Worm (Caenorhabditis elegans): ENCODE measurements around the gene W02C12.2.

Gene W02C12.2

DNA sequence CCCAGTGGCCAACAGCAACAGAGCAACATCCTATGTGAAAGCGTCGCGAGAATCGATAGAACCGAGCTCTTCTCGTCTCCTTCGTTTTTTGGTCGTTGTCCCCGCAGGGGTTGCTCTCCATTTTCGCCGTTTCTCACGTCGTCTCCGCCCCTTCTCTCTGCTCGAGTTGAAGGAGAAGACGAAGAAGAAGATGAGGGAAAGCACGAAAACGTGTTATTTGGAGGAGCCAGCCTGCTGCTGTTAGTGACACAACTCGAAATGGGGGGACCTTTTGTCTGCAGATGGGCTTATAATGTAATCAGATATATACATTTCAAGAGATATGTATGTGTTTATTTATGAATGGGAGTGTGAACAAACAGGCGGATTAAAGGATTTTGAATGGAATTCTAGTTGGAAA is at the start of gene W02C12.2:
Gene W02C12.2, minus strand, starts transcription at position 277 of the 400 bp plus-strand sequence.
- TF ChIP-seq B0310.2 (tag; optimal IDR thresholded peaks at IDR 0.05) (no peak), tbx-11 (GFP tag; IDR thresholded peaks at IDR 0.05) (no peak)

DNA sequence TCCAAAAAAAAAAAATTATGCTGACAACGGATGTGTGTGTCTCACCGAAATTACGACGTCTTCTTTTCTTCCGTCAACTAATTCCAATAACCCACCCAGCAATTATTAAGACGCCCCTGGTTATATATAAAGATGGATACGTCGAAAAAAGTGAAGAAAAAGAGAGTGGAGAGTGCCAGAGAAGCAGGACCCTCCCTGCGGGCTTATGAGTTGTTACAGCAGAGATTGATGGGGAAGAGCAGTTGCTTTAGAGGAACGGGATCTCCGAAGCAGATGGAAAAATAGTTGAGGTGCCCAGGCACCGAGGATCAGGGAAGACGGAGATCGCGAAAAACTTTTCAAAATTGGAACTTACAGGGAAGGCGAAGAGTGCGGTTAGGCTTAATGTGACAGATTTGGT is 47.5 kb upstream of the W02C12.2 start:
- TF ChIP-seq hmbx-1 (tag; optimal IDR thresholded peaks at IDR 0.05) (no peak), ceh-36 (tag; optimal IDR thresholded peaks at IDR 0.05) (no peak), hmg-4 (GFP tag; optimal IDR thresholded peaks at IDR 0.05) (no peak), tbx-37 (GFP tag; conservative IDR thresholded peaks at IDR 0.05) (no peak), sea-1 (GFP tag; conservative IDR thresholded peaks at IDR 0.05) (no peak), hnd-1 (tag; optimal IDR thresholded peaks at IDR 0.05) (no peak), F13C5.2 (tag; optimal IDR thresholded peaks at IDR 0.05) (no peak), ceh-13 (GFP tag; optimal IDR thresholded peaks at IDR 0.05) (no peak), scrt-1 (GFP tag; IDR thresholded peaks at IDR 0.05) (no peak), ama-1 (optimal IDR thresholded peaks at IDR 0.05) (no peak), B0310.2 (tag; optimal IDR thresholded peaks at IDR 0.05) (no peak), pes-1 (GFP tag; IDR thresholded peaks at IDR 0.05) (no peak), aly-1 (tag; optimal IDR thresholded peaks at IDR 0.05) (no peak)

DNA sequence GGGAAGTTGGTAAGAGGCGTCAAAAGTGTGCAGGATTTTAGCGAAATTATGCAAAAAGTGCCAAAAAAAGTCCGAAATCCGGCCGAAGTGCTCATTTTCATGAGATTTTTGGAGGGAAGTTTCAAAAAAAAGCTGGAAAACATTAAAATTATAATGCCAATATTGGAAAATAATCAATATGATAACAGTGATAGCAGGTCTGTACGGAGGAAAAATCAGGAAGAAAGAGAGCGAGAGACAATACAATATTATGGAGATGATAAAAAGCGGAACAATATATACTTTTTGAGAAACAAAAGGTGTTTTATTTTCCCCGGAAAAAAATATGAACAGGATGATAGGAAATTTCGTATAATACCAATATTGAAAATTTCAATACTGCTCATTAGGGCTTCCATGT is 45.6 kb upstream of the W02C12.2 start:
- TF ChIP-seq tbx-11 (GFP tag; IDR thresholded peaks at IDR 0.05) = no peak
- no peak for TF ChIP-seq F13C5.2 (tag; optimal IDR thresholded peaks at IDR 0.05)
- TF ChIP-seq flt-1 (GFP tag; IDR thresholded peaks at IDR 0.05) = no peak
- TF ChIP-seq hnd-1 (tag; optimal IDR thresholded peaks at IDR 0.05) = no peak
- no peak for TF ChIP-seq tra-4 (tag; optimal IDR thresholded peaks at IDR 0.05)

DNA sequence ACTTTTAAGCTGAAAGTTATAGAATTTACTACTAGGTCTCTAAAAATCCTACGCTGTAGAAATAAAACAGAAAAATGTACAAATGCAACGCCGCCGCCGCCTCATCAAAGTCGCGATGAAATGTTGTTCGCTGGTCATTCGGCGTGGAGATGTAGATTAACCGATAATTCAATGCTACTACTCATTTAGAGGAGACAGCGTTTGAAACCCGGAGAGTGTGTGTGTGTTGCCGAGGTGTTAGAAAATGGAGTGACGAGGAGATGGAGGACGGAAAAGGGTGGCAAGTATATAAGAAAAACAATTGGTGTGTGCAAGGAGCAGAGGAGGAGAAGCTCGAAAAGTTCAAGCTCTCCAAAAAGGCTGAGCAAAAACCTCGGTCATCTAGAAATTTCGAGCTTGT is 44.5 kb upstream of the W02C12.2 start:
- TF ChIP-seq pes-1 (GFP tag; IDR thresholded peaks at IDR 0.05) (no peak), tra-4 (tag; optimal IDR thresholded peaks at IDR 0.05) (no peak), aly-1 (tag; optimal IDR thresholded peaks at IDR 0.05) (no peak), flt-1 (GFP tag; IDR thresholded peaks at IDR 0.05) (no peak), hmg-4 (GFP tag; optimal IDR thresholded peaks at IDR 0.05) (no peak), hnd-1 (tag; optimal IDR thresholded peaks at IDR 0.05) (no peak), tbx-37 (GFP tag; conservative IDR thresholded peaks at IDR 0.05) (no peak)

DNA sequence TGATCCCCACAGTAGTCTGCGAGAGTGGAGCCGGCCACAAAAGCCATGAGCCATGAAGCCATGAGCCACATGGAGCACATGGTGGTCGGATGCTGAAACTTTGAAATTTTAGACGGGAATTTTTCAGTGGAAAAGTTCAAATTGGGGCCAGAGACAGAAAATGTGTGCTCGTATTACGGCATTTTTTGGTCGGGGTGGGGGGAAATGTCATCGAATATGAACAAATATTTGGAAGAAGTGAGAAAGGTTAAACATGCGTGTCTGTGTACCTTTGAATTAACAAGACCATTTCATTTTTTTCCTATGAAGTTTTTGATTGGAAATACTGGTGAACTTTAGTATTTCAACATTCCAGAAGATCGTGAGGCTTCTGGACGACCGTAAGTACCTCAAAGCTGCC is 43.8 kb upstream of the W02C12.2 start, which contains the start of gene wrt-5:
Gene wrt-5, minus strand, starts transcription at position 101 of the 400 bp plus-strand sequence.
- TF ChIP-seq tbx-37 (GFP tag; conservative IDR thresholded peaks at IDR 0.05) (no peak), ama-1 (optimal IDR thresholded peaks at IDR 0.05) (no peak), hnd-1 (tag; optimal IDR thresholded peaks at IDR 0.05) (no peak)

DNA sequence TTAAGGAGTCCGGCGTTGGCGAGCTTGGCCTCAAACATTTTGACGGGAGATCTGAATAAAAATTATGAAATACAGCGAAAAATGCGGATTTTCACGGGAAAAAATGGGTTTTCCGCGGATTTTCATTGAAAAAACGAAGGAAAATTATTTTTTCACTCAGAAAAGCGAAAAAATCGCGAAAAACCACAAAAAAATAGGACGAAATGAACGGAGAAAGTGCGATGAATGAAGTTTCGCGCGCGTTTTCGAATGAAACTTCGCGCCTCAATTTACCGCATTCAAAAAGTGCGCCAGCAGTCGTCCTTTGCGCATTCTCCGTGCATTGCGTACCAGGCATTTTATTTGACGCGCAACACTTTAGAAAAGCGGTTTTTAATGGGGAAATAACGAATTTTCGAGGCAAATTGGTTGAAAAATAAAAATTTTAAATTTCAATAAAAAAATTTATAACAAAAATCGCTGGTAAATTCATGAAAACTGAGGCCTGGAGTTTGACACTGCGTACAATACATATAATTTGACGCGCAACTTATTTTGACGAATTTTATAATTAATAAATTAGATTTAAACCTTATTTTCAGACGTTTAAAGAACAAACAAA is 41.7 kb upstream of the W02C12.2 start, which contains the start of gene pcn-1:
Gene pcn-1, minus strand, starts transcription at position 51 of the 601 bp plus-strand sequence.
- TF ChIP-seq hmg-4 (GFP tag; optimal IDR thresholded peaks at IDR 0.05) (peak; percentile 29), hnd-1 (tag; optimal IDR thresholded peaks at IDR 0.05) (no peak), ets-7 (tag; optimal IDR thresholded peaks at IDR 0.05) (no peak), pes-1 (GFP tag; IDR thresholded peaks at IDR 0.05) (0 out of 2 replicates have a peak, but pooled peaks have one; percentile 14), ama-1 (optimal IDR thresholded peaks at IDR 0.05) (no peak), F13C5.2 (tag; optimal IDR thresholded peaks at IDR 0.05) (peak; percentile 49)

DNA sequence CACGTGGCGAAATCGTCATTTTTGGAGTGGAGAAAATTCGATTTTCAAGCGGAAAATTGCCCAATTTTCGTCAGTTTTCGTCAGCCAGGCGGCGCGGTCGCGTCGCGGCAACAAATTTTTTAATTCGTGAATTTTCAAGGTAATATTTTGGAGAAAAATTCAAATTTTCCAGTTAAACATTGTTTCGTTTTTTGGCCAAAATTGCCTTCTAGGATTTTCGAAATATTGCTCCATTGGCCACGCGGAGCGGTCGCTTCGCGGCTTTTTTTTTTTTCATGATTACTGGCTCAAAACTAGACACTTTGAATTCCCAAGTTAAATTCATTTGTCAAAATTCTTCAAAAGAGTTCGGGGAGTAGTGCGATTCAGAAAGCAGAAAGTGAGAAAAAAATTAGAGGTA is 39.9 kb upstream of the W02C12.2 start:
- TF ChIP-seq ets-7 (tag; optimal IDR thresholded peaks at IDR 0.05) (no peak), tbx-37 (GFP tag; conservative IDR thresholded peaks at IDR 0.05) (no peak), ama-1 (optimal IDR thresholded peaks at IDR 0.05) (no peak), scrt-1 (GFP tag; IDR thresholded peaks at IDR 0.05) (no peak), hnd-1 (tag; optimal IDR thresholded peaks at IDR 0.05) (no peak), ceh-13 (GFP tag; optimal IDR thresholded peaks at IDR 0.05) (no peak), F13C5.2 (tag; optimal IDR thresholded peaks at IDR 0.05) (no peak), aly-1 (tag; optimal IDR thresholded peaks at IDR 0.05) (no peak), ceh-36 (tag; optimal IDR thresholded peaks at IDR 0.05) (no peak), tbx-11 (GFP tag; IDR thresholded peaks at IDR 0.05) (no peak), pes-1 (GFP tag; IDR thresholded peaks at IDR 0.05) (no peak), hmg-4 (GFP tag; optimal IDR thresholded peaks at IDR 0.05) (no peak), B0310.2 (tag; optimal IDR thresholded peaks at IDR 0.05) (no peak)

DNA sequence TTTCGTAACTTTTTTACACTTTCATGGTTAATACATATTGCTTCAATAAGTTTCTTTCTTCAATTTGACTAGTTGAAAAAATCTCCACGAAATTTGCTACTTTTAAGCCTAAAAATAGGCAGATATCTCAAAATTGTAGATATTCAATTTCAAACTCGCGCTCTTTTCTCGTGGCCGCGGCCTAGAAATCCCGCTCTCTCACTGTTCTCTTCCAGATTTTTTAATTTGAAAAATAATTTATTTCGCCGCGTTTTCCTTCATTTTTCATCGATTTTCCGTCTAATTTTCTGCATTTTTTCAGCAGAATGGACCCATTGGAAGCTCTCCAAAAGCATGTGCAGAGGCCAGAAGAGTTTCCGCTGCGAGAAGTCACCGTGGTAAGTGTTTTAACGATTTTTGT is 34.5 kb upstream of the W02C12.2 start, which contains the start of gene cdc-73:
Gene cdc-73, plus strand, starts transcription at position 302 of the 400 bp plus-strand sequence.
- no peak for TF ChIP-seq ets-7 (tag; optimal IDR thresholded peaks at IDR 0.05)
- no peak for TF ChIP-seq ceh-36 (tag; optimal IDR thresholded peaks at IDR 0.05)
- no peak for TF ChIP-seq scrt-1 (GFP tag; IDR thresholded peaks at IDR 0.05)
- no peak for TF ChIP-seq hmg-4 (GFP tag; optimal IDR thresholded peaks at IDR 0.05)
- no peak for TF ChIP-seq ama-1 (optimal IDR thresholded peaks at IDR 0.05)
- peak; percentile 65; the same call in 1 of the 2 replicates for TF ChIP-seq tbx-37 (GFP tag; conservative IDR thresholded peaks at IDR 0.05)
- TF ChIP-seq F13C5.2 (tag; optimal IDR thresholded peaks at IDR 0.05) = no peak

DNA sequence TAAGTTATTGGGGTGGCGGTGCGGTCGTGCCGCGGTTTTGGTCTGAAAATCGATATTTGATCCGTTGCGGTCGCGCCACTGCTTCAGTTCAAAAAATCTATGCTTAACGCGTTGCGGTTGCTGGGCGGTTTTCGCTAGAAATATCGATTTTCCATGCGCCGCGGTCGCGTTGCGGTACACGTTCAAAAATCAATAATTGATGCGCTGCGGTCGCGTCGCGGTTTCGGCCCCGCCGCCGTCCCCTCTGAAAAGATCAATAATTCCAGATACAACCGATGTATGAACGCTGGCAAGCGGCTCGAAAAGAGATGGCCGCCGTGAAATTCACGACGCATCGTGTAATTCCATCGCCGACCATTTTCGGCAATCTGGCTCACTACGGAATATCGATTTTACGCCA is 33.2 kb upstream of the W02C12.2 start:
- TF ChIP-seq sea-1 (GFP tag; conservative IDR thresholded peaks at IDR 0.05) = no peak
- no peak for TF ChIP-seq tbx-11 (GFP tag; IDR thresholded peaks at IDR 0.05)
- no peak for TF ChIP-seq ets-7 (tag; optimal IDR thresholded peaks at IDR 0.05)
- no peak for TF ChIP-seq hmbx-1 (tag; optimal IDR thresholded peaks at IDR 0.05)
- TF ChIP-seq F13C5.2 (tag; optimal IDR thresholded peaks at IDR 0.05) = no peak
- TF ChIP-seq tra-4 (tag; optimal IDR thresholded peaks at IDR 0.05) = no peak
- TF ChIP-seq scrt-1 (GFP tag; IDR thresholded peaks at IDR 0.05) = peak; percentile 29; the same call in 1 of the 2 replicates

Data from whole organism, early embryonic.